Fruit fly (Drosophila melanogaster) whole organism, embryonic: ENCODE measurements around the gene CG7601.

Source experiments
- Atf6 ChIP-seq: fragments of 200-800 bp; sonication (Bioruptor generic); IDR thresholded peaks from 2 replicates; pipeline ENCODE4 v1.3.6; 2022; ENCODE audit warnings: missing biosample characterization, missing genetic modification characterization
- B-H1 ChIP-seq: fragments of 200-800 bp; sonication (Bioruptor generic); IDR thresholded peaks from 3 replicates; pipeline ENCODE4 v1.3.6; 2022; ENCODE audit warnings: missing biosample characterization, missing genetic modification characterization
- CG10321 ChIP-seq: fragments of 200-800 bp; sonication (Bioruptor generic); IDR thresholded peaks from 2 replicates; pipeline ENCODE4 v1.3.6; 2022; ENCODE audit warnings: missing biosample characterization, missing genetic modification characterization
- CG11723 ChIP-seq: fragments of 200-800 bp; sonication (Bioruptor generic); optimal IDR thresholded peaks from 2 replicates; lab custom pipeline; 2017; ENCODE audit warnings: missing biosample characterization, mild to moderate bottlenecking, missing genetic modification characterization
- CG12071 ChIP-seq: fragments of 200-800 bp; sonication (Bioruptor generic); optimal IDR thresholded peaks from 3 replicates; lab custom pipeline; 2018; ENCODE audit warnings: missing biosample characterization, mild to moderate bottlenecking, missing genetic modification characterization
- CG12155 ChIP-seq: fragments of 200-800 bp; sonication (Bioruptor generic); optimal IDR thresholded peaks from 3 replicates; lab custom pipeline; 2016; ENCODE audit warnings: missing biosample characterization, missing genetic modification characterization
- CG14050 ChIP-seq: fragments of 200-800 bp; sonication (Bioruptor generic); IDR thresholded peaks from 3 replicates; pipeline ENCODE4 v1.3.6; 2022; ENCODE audit warnings: missing biosample characterization, missing genetic modification characterization
- CG1603 ChIP-seq: fragments of 200-800 bp; sonication (Bioruptor generic); optimal IDR thresholded peaks from 2 replicates; lab custom pipeline; 2019; ENCODE audit warnings: missing biosample characterization, mild to moderate bottlenecking, missing genetic modification characterization, moderate library complexity
- CG16815 ChIP-seq: fragments of 200-800 bp; sonication (Bioruptor generic); optimal IDR thresholded peaks from 3 replicates; lab custom pipeline; 2017; ENCODE audit warnings: missing biosample characterization, mild to moderate bottlenecking, missing genetic modification characterization
- CG30431 ChIP-seq: fragments of 200-800 bp; sonication (Bioruptor generic); optimal IDR thresholded peaks from 2 replicates; lab custom pipeline; 2017; ENCODE audit warnings: missing biosample characterization, missing genetic modification characterization
- CG4282 ChIP-seq: fragments of 200-800 bp; sonication (Bioruptor generic); optimal IDR thresholded peaks from 2 replicates; lab custom pipeline; 2016; ENCODE audit warnings: missing biosample characterization, missing genetic modification characterization
- CG4404 ChIP-seq: fragments of 200-800 bp; sonication (Bioruptor generic); IDR thresholded peaks from 2 replicates; pipeline ENCODE4 v1.3.6; 2022; ENCODE audit warnings: missing biosample characterization, missing genetic modification characterization
- CG5953 ChIP-seq: fragments of 200-800 bp; sonication (Bioruptor generic); IDR thresholded peaks from 2 replicates; pipeline ENCODE4 v1.3.6; 2022; ENCODE audit warnings: missing biosample characterization, missing genetic modification characterization
- CG6654 ChIP-seq: fragments of 200-800 bp; sonication (Bioruptor generic); optimal IDR thresholded peaks from 2 replicates; lab custom pipeline; 2017; ENCODE audit warnings: missing biosample characterization, mild to moderate bottlenecking, missing genetic modification characterization
- CG6689 ChIP-seq: fragments of 200-800 bp; sonication (Bioruptor generic); IDR thresholded peaks from 2 replicates; pipeline ENCODE4 v1.3.6; 2022; ENCODE audit warnings: missing biosample characterization, missing genetic modification characterization
- CG7963 ChIP-seq: fragments of 200-800 bp; sonication (Bioruptor generic); IDR thresholded peaks from 3 replicates; pipeline ENCODE4 v1.3.6; 2022; ENCODE audit warnings: missing biosample characterization, missing genetic modification characterization; ENCODE audit not compliant: partially characterized antibody
- CG8281 ChIP-seq: fragments of 200-800 bp; sonication (Bioruptor generic); optimal IDR thresholded peaks from 2 replicates; lab custom pipeline; 2018; ENCODE audit warnings: missing biosample characterization, mild to moderate bottlenecking, missing genetic modification characterization, moderate library complexity
- CG9609 ChIP-seq: fragments of 200-800 bp; sonication (Bioruptor generic); optimal IDR thresholded peaks from 3 replicates; lab custom pipeline; 2016; ENCODE audit warnings: missing biosample characterization, missing genetic modification characterization
- Dip2 ChIP-seq: fragments of 200-800 bp; sonication (Bioruptor generic); IDR thresholded peaks from 2 replicates; pipeline ENCODE4 v1.3.6; 2022; ENCODE audit warnings: missing biosample characterization, missing genetic modification characterization
- Dp ChIP-seq: fragments of 200-800 bp; sonication (Bioruptor generic); optimal IDR thresholded peaks from 2 replicates; lab custom pipeline; 2018; ENCODE audit warnings: missing biosample characterization, mild to moderate bottlenecking, missing genetic modification characterization, moderate library complexity
- H2.0 ChIP-seq: fragments of 200-800 bp; sonication (Bioruptor generic); IDR thresholded peaks from 2 replicates; pipeline ENCODE4 v1.3.6; 2022; ENCODE audit warnings: missing biosample characterization, missing genetic modification characterization
- Hmr ChIP-seq: fragments of 200-800 bp; sonication (Bioruptor generic); optimal IDR thresholded peaks from 3 replicates; lab custom pipeline; 2017; ENCODE audit warnings: mild to moderate bottlenecking, missing biosample characterization, missing genetic modification reagents, missing genetic modification characterization
- Hsf ChIP-seq: fragments of 200-800 bp; sonication (Bioruptor generic); optimal IDR thresholded peaks from 3 replicates; lab custom pipeline; 2016; ENCODE audit warnings: missing biosample characterization, missing genetic modification characterization
- Kr ChIP-seq: fragments of 200-800 bp; sonication (Bioruptor generic); optimal IDR thresholded peaks from 2 replicates; lab custom pipeline; 2017; ENCODE audit warnings: missing biosample characterization, mild to moderate bottlenecking, missing genetic modification characterization
- Med ChIP-seq: fragments of 200-800 bp; sonication (Bioruptor generic); peaks from one replicate; lab custom pipeline; 2016; ENCODE audit warnings: missing biosample characterization, missing genetic modification characterization, mild to moderate bottlenecking, inconsistent platforms, moderate library complexity
- Oli ChIP-seq: fragments of 200-800 bp; sonication (Bioruptor generic); optimal IDR thresholded peaks from 2 replicates; lab custom pipeline; 2018; ENCODE audit warnings: missing biosample characterization, mild to moderate bottlenecking, missing genetic modification characterization, moderate library complexity
- Ptx1 ChIP-seq: fragments of 200-800 bp; sonication (Bioruptor generic); IDR thresholded peaks from 2 replicates; pipeline ENCODE4 v1.3.6; 2022; ENCODE audit warnings: missing biosample characterization, missing genetic modification characterization
- Scr ChIP-seq: fragments of 200-800 bp; sonication (Bioruptor generic); IDR thresholded peaks from 2 replicates; pipeline ENCODE4 v1.3.6; 2022; ENCODE audit warnings: missing biosample characterization, missing genetic modification characterization; ENCODE audit not compliant: partially characterized antibody
- Sry-β ChIP-seq: fragments of 200-800 bp; sonication (Bioruptor generic); optimal IDR thresholded peaks from 2 replicates; lab custom pipeline; 2018; ENCODE audit warnings: missing biosample characterization, mild to moderate bottlenecking, missing genetic modification characterization, moderate library complexity
- Tbp ChIP-seq: fragments of >200 bp; optimal IDR thresholded peaks from 2 replicates; lab custom pipeline; 2018; ENCODE audit warnings: missing biosample characterization, missing genetic modification characterization
- bigmax ChIP-seq: fragments of 200-800 bp; sonication (Bioruptor generic); optimal IDR thresholded peaks from 2 replicates; lab custom pipeline; 2018; ENCODE audit warnings: missing biosample characterization, mild to moderate bottlenecking, missing genetic modification characterization
- bowl ChIP-seq: fragments of 200-800 bp; sonication (Bioruptor generic); IDR thresholded peaks from 2 replicates; pipeline ENCODE4 v1.3.6; 2022; ENCODE audit warnings: missing biosample characterization, missing genetic modification characterization
- br ChIP-seq: fragments of >200 bp; optimal IDR thresholded peaks from 2 replicates; lab custom pipeline; 2017
- dimm ChIP-seq: fragments of 200-800 bp; sonication (Bioruptor generic); IDR thresholded peaks from 2 replicates; pipeline ENCODE4 v1.3.6; 2022; ENCODE audit warnings: missing biosample characterization, missing genetic modification characterization
- en ChIP-seq: fragments of 200-800 bp; sonication (Bioruptor generic); optimal IDR thresholded peaks from 2 replicates; lab custom pipeline; 2016; ENCODE audit warnings: missing biosample characterization, missing genetic modification characterization
- fd102C ChIP-seq: fragments of 200-800 bp; sonication (Bioruptor generic); optimal IDR thresholded peaks from 2 replicates; lab custom pipeline; 2018; ENCODE audit warnings: missing biosample characterization, mild to moderate bottlenecking, missing genetic modification characterization, moderate library complexity
- gsb-n ChIP-seq: fragments of 200-800 bp; sonication (Bioruptor generic); optimal IDR thresholded peaks from 3 replicates; lab custom pipeline; 2018; ENCODE audit warnings: missing biosample characterization, mild to moderate bottlenecking, missing genetic modification characterization
- her ChIP-seq: fragments of 200-800 bp; sonication (Bioruptor generic); optimal IDR thresholded peaks from 2 replicates; lab custom pipeline; 2016; ENCODE audit warnings: missing biosample characterization, missing genetic modification characterization
- hkb ChIP-seq, 2 experiments: fragments of 200-800 bp in 1 of 2; fragments of >200 bp in 1 of 2; sonication (Bioruptor generic) in 1 of 2; IDR thresholded peaks in 1 of 2; optimal IDR thresholded peaks in 1 of 2; 2 replicates each; pipeline versions ENCODE4 v1.3.6 to Lab custom; 2017 to 2022; ENCODE audit warnings: missing biosample characterization in 1 of 2, missing genetic modification characterization in 1 of 2
- ind ChIP-seq: fragments of 200-800 bp; sonication (Bioruptor generic); optimal IDR thresholded peaks from 3 replicates; lab custom pipeline; 2016; ENCODE audit warnings: missing biosample characterization, missing genetic modification characterization
- lbe ChIP-seq: fragments of 200-800 bp; sonication (Bioruptor generic); optimal IDR thresholded peaks from 2 replicates; lab custom pipeline; 2016; ENCODE audit warnings: missing biosample characterization, mild to moderate bottlenecking, missing genetic modification characterization
- lmd ChIP-seq: fragments of 200-800 bp; sonication (Bioruptor generic); IDR thresholded peaks from 2 replicates; pipeline ENCODE4 v1.3.6; 2022; ENCODE audit warnings: missing biosample characterization, missing genetic modification characterization
- lov ChIP-seq, 2 experiments: fragments of 200-800 bp in 1 of 2; fragments of >200 bp in 1 of 2; sonication (Bioruptor generic) in 1 of 2; IDR thresholded peaks in 1 of 2; optimal IDR thresholded peaks in 1 of 2; 2 replicates in 1 of 2; 3 replicates in 1 of 2; pipeline versions ENCODE4 v1.3.6 to Lab custom; 2017 to 2022; ENCODE audit warnings: missing biosample characterization in 1 of 2, missing genetic modification characterization in 1 of 2
- nerfin-2 ChIP-seq: fragments of 200-800 bp; sonication (Bioruptor generic); IDR thresholded peaks from 2 replicates; pipeline ENCODE4 v1.3.6; 2022; ENCODE audit warnings: missing biosample characterization, missing genetic modification characterization; ENCODE audit not compliant: partially characterized antibody
- pzg ChIP-seq: fragments of 200-800 bp; sonication (Bioruptor generic); optimal IDR thresholded peaks from 3 replicates; lab custom pipeline; 2018; ENCODE audit warnings: missing biosample characterization, mild to moderate bottlenecking, missing genetic modification characterization, moderate library complexity
- sd ChIP-seq: fragments of 200-800 bp; sonication (Bioruptor generic); optimal IDR thresholded peaks from 3 replicates; lab custom pipeline; 2018; ENCODE audit warnings: missing biosample characterization, mild to moderate bottlenecking, missing genetic modification characterization, moderate library complexity
- sr ChIP-seq: fragments of 200-800 bp; sonication (Bioruptor generic); IDR thresholded peaks from 3 replicates; pipeline ENCODE4 v1.3.6; 2022; ENCODE audit warnings: missing biosample characterization, missing genetic modification characterization
- stc ChIP-seq: fragments of 200-800 bp; sonication (Bioruptor generic); IDR thresholded peaks from 2 replicates; pipeline ENCODE4 v1.3.6; 2022; ENCODE audit warnings: missing biosample characterization, missing genetic modification characterization
- tio ChIP-seq: fragments of 200-800 bp; sonication (Bioruptor generic); optimal IDR thresholded peaks from 2 replicates; lab custom pipeline; 2017; ENCODE audit warnings: missing biosample characterization, missing genetic modification characterization, inconsistent platforms
- ttk ChIP-seq: fragments of 200-800 bp; sonication (Bioruptor generic); IDR thresholded peaks from 2 replicates; pipeline ENCODE4 v2.1.2; 2022; ENCODE audit warnings: missing biosample characterization, missing genetic modification characterization
- wor ChIP-seq: fragments of 200-800 bp; sonication (Bioruptor generic); IDR thresholded peaks from 2 replicates; pipeline ENCODE4 v1.3.6; 2022; ENCODE audit warnings: missing biosample characterization, missing genetic modification characterization

CG7601 gene

DNA sequence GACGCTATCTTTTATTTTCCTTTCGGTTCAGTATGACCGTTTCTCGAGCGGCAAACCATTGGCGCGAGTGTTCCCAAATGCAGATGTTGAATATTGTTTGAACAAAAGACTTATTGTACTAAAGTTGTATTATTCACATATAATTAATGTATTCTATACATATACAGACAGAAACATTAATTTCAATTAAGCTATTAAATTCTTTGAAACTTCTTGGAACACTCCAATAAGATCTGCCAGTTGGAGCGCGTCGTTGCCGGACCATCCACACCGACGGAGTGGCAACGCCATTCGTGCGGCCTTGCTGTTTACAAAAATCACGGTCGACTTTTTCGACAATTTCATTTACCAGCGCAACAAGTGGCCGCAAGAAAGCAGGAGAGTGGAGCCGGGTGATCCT is 8.5 kb upstream of the CG7601 start, which contains the start of the genes Wdr24 and IntS11 (continued):
- peak; percentile 73 for TF ChIP-seq pzg (GFP tag; lab: Kevin White, UChicago)
- TF ChIP-seq CG14050 (GFP tag; lab: Robert Waterston, UW): peak; percentile 83; the same call in 2 of the 3 replicates
- peak; percentile 74 for TF ChIP-seq ind
- no peak for TF ChIP-seq CG10321 (GFP tag; lab: Robert Waterston, UW)
- TF ChIP-seq Kr (GFP tag; lab: Kevin White, UChicago): no peak
- TF ChIP-seq Med: peak; percentile 96
- TF ChIP-seq bowl (GFP tag; lab: Robert Waterston, UW): 0 out of 2 replicates have a peak, but pooled peaks have one; percentile 34
- TF ChIP-seq gsb-n (tag; lab: Kevin White, UChicago): no peak
- TF ChIP-seq Atf6: peak; percentile 89
- TF ChIP-seq bigmax (GFP tag; lab: Kevin White, UChicago): no peak
- no peak for TF ChIP-seq her (GFP tag; lab: Kevin White, UChicago)
- no peak for TF ChIP-seq CG11723 (GFP tag; lab: Kevin White, UChicago)
- peak; percentile 88 for TF ChIP-seq CG16815 (GFP tag; lab: Kevin White, UChicago)
- TF ChIP-seq dimm (GFP tag; lab: Robert Waterston, UW): peak; percentile 79
- TF ChIP-seq Dip2 (GFP tag; lab: Robert Waterston, UW): 0 out of 2 replicates have a peak, but pooled peaks have one; percentile 28
- no peak for TF ChIP-seq br
- TF ChIP-seq CG12155 (GFP tag; lab: Kevin White, UChicago): peak; percentile 89
- TF ChIP-seq Hmr (GFP tag; lab: Kevin White, UChicago): peak; percentile 82
- peak; percentile 28 for TF ChIP-seq CG4282 (GFP tag; lab: Kevin White, UChicago)
- TF ChIP-seq Sry-β (GFP tag; lab: Kevin White, UChicago): no peak
- peak; percentile 88 for TF ChIP-seq CG6689 (GFP tag; lab: Robert Waterston, UW)
- TF ChIP-seq tio (GFP tag; lab: Kevin White, UChicago): no peak
- no peak for TF ChIP-seq lov (optimal IDR thresholded peaks at IDR 0.05; lab: Kevin White, UChicago)
- TF ChIP-seq lov (GFP tag; IDR thresholded peaks at IDR 0.05; lab: Robert Waterston, UW): no peak
- peak; percentile 80; the same call in 1 of the 2 replicates for TF ChIP-seq CG5953 (GFP tag; lab: Robert Waterston, UW)
- TF ChIP-seq fd102C (GFP tag; lab: Kevin White, UChicago): no peak
- peak; percentile 80; the same call in 2 of the 3 replicates for TF ChIP-seq B-H1 (GFP tag; lab: Robert Waterston, UW)
- TF ChIP-seq Ptx1 (GFP tag; lab: Robert Waterston, UW): peak; percentile 98
- TF ChIP-seq sr: peak; percentile 31; the same call in 1 of the 3 replicates
- 0 out of 2 replicates have a peak, but pooled peaks have one; percentile 9 for TF ChIP-seq nerfin-2 (GFP tag; lab: Robert Waterston, UW)
- TF ChIP-seq CG1603 (tag; lab: Kevin White, UChicago): peak; percentile 89
- peak; percentile 27 for TF ChIP-seq CG12071 (GFP tag; lab: Kevin White, UChicago)
- TF ChIP-seq sd (tag; lab: Kevin White, UChicago): no peak
- TF ChIP-seq CG8281: no peak
- TF ChIP-seq wor (GFP tag; lab: Robert Waterston, UW): peak; percentile 69
- peak; percentile 49 for TF ChIP-seq CG30431 (GFP tag; lab: Kevin White, UChicago)
- peak; percentile 92 for TF ChIP-seq H2.0 (GFP tag; lab: Robert Waterston, UW)
- TF ChIP-seq hkb (optimal IDR thresholded peaks at IDR 0.05; lab: Kevin White, UChicago): peak; percentile 97
- TF ChIP-seq hkb (GFP tag; IDR thresholded peaks at IDR 0.05; lab: Robert Waterston, UW): peak; percentile 73
- TF ChIP-seq lbe (GFP tag; lab: Kevin White, UChicago): peak; percentile 83
- TF ChIP-seq en (GFP tag; lab: Kevin White, UChicago): no peak
- TF ChIP-seq lmd: peak; percentile 94
- TF ChIP-seq CG4404 (GFP tag; lab: Robert Waterston, UW): peak; percentile 90
- TF ChIP-seq Dp: peak; percentile 48
- peak; percentile 94 for TF ChIP-seq ttk (GFP tag; lab: Robert Waterston, UW)
- TF ChIP-seq Scr (GFP tag; lab: Robert Waterston, UW): peak; percentile 51
- peak; percentile 87 for TF ChIP-seq stc (GFP tag; lab: Robert Waterston, UW)
- no peak for TF ChIP-seq CG6654 (GFP tag; lab: Kevin White, UChicago)
- peak; percentile 70 for TF ChIP-seq Oli (tag; lab: Kevin White, UChicago)
- TF ChIP-seq CG7963 (GFP tag; lab: Robert Waterston, UW): no peak
- TF ChIP-seq Hsf (GFP tag; lab: Kevin White, UChicago): peak; percentile 87
- TF ChIP-seq CG9609 (GFP tag; lab: Kevin White, UChicago): peak; percentile 69
- no peak for TF ChIP-seq Tbp (GFP tag; lab: Kevin White, UChicago)
